Worm (Caenorhabditis elegans): ENCODE measurements around the gene srj-57.

The srj-57 gene

ce11 chrV:2869503-2869902 lies 14.1 kb upstream of the srj-57 start, which contains the start of gene srh-241:
Gene srh-241, minus strand, starts transcription at chrV:2869603.
- TF ChIP-seq nhr-25 (tag; optimal IDR thresholded peaks at IDR 0.05; ENCODE audit: borderline replicate concordance, insufficient read depth) (no peak), pqm-1 (tag; optimal IDR thresholded peaks at IDR 0.05) (no peak), Y5F2A.4 (GFP tag; optimal IDR thresholded peaks at IDR 0.05) (no peak)

- TF ChIP-seq zfp-2 (tag; optimal IDR thresholded peaks at IDR 0.05) = no peak
- no peak for TF ChIP-seq duxl-1 (tag; optimal IDR thresholded peaks at IDR 0.05; ENCODE audit: poor library complexity)
- TF ChIP-seq mxl-2 (GFP tag; conservative IDR thresholded peaks at IDR 0.05) = no peak
- no peak for TF ChIP-seq nhr-11 (tag; optimal IDR thresholded peaks at IDR 0.05)
- TF ChIP-seq nhr-77 (tag; optimal IDR thresholded peaks at IDR 0.05) = no peak
- no peak for TF ChIP-seq ztf-11 (tag; optimal IDR thresholded peaks at IDR 0.05)
- TF ChIP-seq arid-1 (GFP tag; conservative IDR thresholded peaks at IDR 0.05) = no peak
- TF ChIP-seq dmd-8 (GFP tag; IDR thresholded peaks at IDR 0.05) = no peak
- no peak for TF ChIP-seq D1046.2 (GFP tag; IDR thresholded peaks at IDR 0.05)
- no peak for TF ChIP-seq nhr-237 (tag; optimal IDR thresholded peaks at IDR 0.05)
- TF ChIP-seq set-16 (GFP tag; IDR thresholded peaks at IDR 0.05) = no peak
- no peak for TF ChIP-seq mdt-29 (GFP tag; IDR thresholded peaks at IDR 0.05)
- TF ChIP-seq saeg-2 (GFP tag; IDR thresholded peaks at IDR 0.05) = no peak
Observed at ce11 chrV:2864899-2865298, 9.5 kb upstream of the srj-57 start, which contains the start of gene srh-240. Gene srh-240, plus strand, starts transcription at chrV:2865199.

- no peak for TF ChIP-seq lin-1 (GFP tag; IDR thresholded peaks at IDR 0.05)
- TF ChIP-seq mep-1 (tag; optimal IDR thresholded peaks at IDR 0.05) = no peak
- no peak for TF ChIP-seq gei-8 (GFP tag; optimal IDR thresholded peaks at IDR 0.05)
Observed at ce11 chrV:2863033-2863432, 7.7 kb upstream of the srj-57 start, which contains the start of gene srh-272. Gene srh-272, plus strand, starts transcription at chrV:2863333.

ce11 chrV:2861505-2861904 lies 6.1 kb upstream of the srj-57 start, which contains the start of gene srh-270:
Gene srh-270, minus strand, starts transcription at chrV:2861605.
- TF ChIP-seq aha-1 (tag) (peak; percentile 2), zip-11 (GFP tag; IDR thresholded peaks at IDR 0.05) (no peak), snpc-1.2 (GFP tag; IDR thresholded peaks at IDR 0.05) (no peak), unc-62 (GFP tag; optimal IDR thresholded peaks at IDR 0.05 in 1 of 2) (peak in 1 of 2 experiments; percentile 17), unc-62 (tag; optimal IDR thresholded peaks at IDR 0.05) (no peak), dmd-9 (GFP tag; IDR thresholded peaks at IDR 0.05) (no peak), mxl-2 (GFP tag; conservative IDR thresholded peaks at IDR 0.05) (no peak), egl-27 (tag; optimal IDR thresholded peaks at IDR 0.05) (no peak), duxl-1 (tag; optimal IDR thresholded peaks at IDR 0.05; ENCODE audit: poor library complexity) (no peak), hlh-30 (tag; optimal IDR thresholded peaks at IDR 0.05; ENCODE audit: insufficient read depth) (no peak), dmd-8 (GFP tag; IDR thresholded peaks at IDR 0.05) (no peak), spr-3 (GFP tag; optimal IDR thresholded peaks at IDR 0.05) (no peak)

DNA sequence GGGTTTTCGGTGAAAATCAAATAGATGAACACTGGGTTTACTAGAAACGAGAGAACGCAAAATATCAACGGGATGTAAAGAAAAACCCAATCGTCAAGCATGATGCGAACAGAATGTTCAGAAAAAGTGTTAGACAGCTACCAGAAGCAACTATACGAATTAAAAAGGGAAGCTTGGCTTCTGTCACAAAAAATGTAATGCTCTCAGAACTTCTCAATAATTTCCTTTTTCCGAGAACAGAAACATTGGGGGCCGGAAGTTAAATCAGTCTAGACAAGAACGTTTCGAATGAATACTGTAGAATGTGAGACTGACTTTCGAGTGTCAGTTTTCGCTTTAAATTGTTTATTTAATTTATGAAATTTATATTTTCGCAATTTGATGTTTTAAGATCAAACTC lies 4.4 kb upstream of the srj-57 start, which contains the start of gene srj-54:
Gene srj-54 (minus strand): TSS at position 101 of the 400 bp plus-strand sequence.
- TF ChIP-seq dmd-8 (GFP tag; IDR thresholded peaks at IDR 0.05) (no peak), unc-62 (GFP tag; optimal IDR thresholded peaks at IDR 0.05 in 1 of 2) (peak in 1 of 2 experiments; percentile 74), unc-62 (tag; optimal IDR thresholded peaks at IDR 0.05) (no peak)

- TF ChIP-seq ama-1 (optimal IDR thresholded peaks at IDR 0.05) (no peak), cey-2 (tag; optimal IDR thresholded peaks at IDR 0.05; ENCODE audit: borderline replicate concordance, insufficient read depth) (no peak), unc-39 (tag; optimal IDR thresholded peaks at IDR 0.05) (no peak)
Observed at ce11 chrV:2857842-2858241, 2.5 kb upstream of the srj-57 start, which contains the start of gene srj-55. Gene srj-55, minus strand, starts transcription at chrV:2857942.

Data from whole organism, L4 larva.